Worm (Caenorhabditis elegans): ENCODE data around the gene ppt-1.

ce11 chrV:6645810-6646209 lies 19.7 kb upstream of the ppt-1 start:
- no peak for TF ChIP-seq him-1 (tag; optimal IDR thresholded peaks at IDR 0.05)
- no peak for TF ChIP-seq W03F9.2 (tag; optimal IDR thresholded peaks at IDR 0.05)
- no peak for TF ChIP-seq dao-5 (tag; optimal IDR thresholded peaks at IDR 0.05)

Data from whole organism, L4/young adult.